Fruit fly (Drosophila melanogaster) whole organism, prepupa: ENCODE results near the gene Grasp65.
A peak's percentile ranks its signal among the peaks of the same experiment; 100 is the strongest.

Experiments
- Blimp-1 ChIP-seq: fragments of 200-800 bp; sonication (Bioruptor generic); optimal IDR thresholded peaks from 3 replicates; lab custom pipeline; 2017; ENCODE audit warnings: missing biosample characterization, missing genetic modification characterization, mild to moderate bottlenecking, moderate library complexity, missing genetic modification reagents
- CG11294 ChIP-seq: fragments of 200-800 bp; sonication (Bioruptor generic); IDR thresholded peaks from 2 replicates; pipeline ENCODE4 v1.3.6; 2022; ENCODE audit warnings: missing biosample characterization, missing genetic modification characterization
- CG11762 ChIP-seq: fragments of 200-800 bp; sonication (Bioruptor generic); optimal IDR thresholded peaks from 3 replicates; lab custom pipeline; 2016; ENCODE audit warnings: missing biosample characterization, missing genetic modification characterization; ENCODE audit not compliant: insufficient read depth
- CG11902 ChIP-seq: fragments of 200-800 bp; sonication (Bioruptor generic); optimal IDR thresholded peaks from 3 replicates; lab custom pipeline; 2016; ENCODE audit warnings: missing biosample characterization, missing genetic modification characterization
- CG15336 ChIP-seq: fragments of 200-800 bp; sonication (Bioruptor generic); IDR thresholded peaks from 2 replicates; pipeline ENCODE4 v1.3.6; 2022; ENCODE audit warnings: missing biosample characterization, missing genetic modification characterization
- CG32006 ChIP-seq: fragments of 200-800 bp; sonication (Bioruptor generic); optimal IDR thresholded peaks from 3 replicates; lab custom pipeline; 2017; ENCODE audit warnings: missing biosample characterization, mild to moderate bottlenecking, missing genetic modification characterization
- CG34406 ChIP-seq: fragments of 200-800 bp; sonication (Bioruptor generic); optimal IDR thresholded peaks from 3 replicates; lab custom pipeline; 2016; ENCODE audit warnings: missing biosample characterization, missing genetic modification characterization
- CG3919 ChIP-seq: fragments of 200-800 bp; sonication (Bioruptor generic); optimal IDR thresholded peaks from 3 replicates; lab custom pipeline; 2016; ENCODE audit warnings: missing biosample characterization, missing genetic modification characterization
- CG6163 ChIP-seq: fragments of 200-800 bp; sonication (Bioruptor generic); IDR thresholded peaks from 3 replicates; pipeline ENCODE4 v1.3.6; 2022; ENCODE audit warnings: missing biosample characterization, missing genetic modification characterization
- CG6276 ChIP-seq: fragments of 200-800 bp; sonication (Bioruptor generic); optimal IDR thresholded peaks from 2 replicates; lab custom pipeline; 2017; ENCODE audit warnings: missing biosample characterization, mild to moderate bottlenecking, missing genetic modification characterization
- CG6808 ChIP-seq: fragments of 200-800 bp; sonication (Bioruptor generic); optimal IDR thresholded peaks from 3 replicates; lab custom pipeline; 2017; ENCODE audit warnings: missing biosample characterization, missing genetic modification characterization, mild to moderate bottlenecking, moderate library complexity, missing genetic modification reagents
- CG7368 ChIP-seq: fragments of 200-800 bp; sonication (Bioruptor generic); optimal IDR thresholded peaks from 3 replicates; lab custom pipeline; 2016; ENCODE audit warnings: missing biosample characterization, missing genetic modification characterization
- CG8632 ChIP-seq: fragments of 200-800 bp; sonication (Bioruptor generic); optimal IDR thresholded peaks from 3 replicates; lab custom pipeline; 2016; ENCODE audit warnings: missing biosample characterization, missing genetic modification characterization
- CG9139 ChIP-seq: fragments of 200-800 bp; sonication (Bioruptor generic); optimal IDR thresholded peaks from 3 replicates; lab custom pipeline; 2017; ENCODE audit warnings: missing biosample characterization, mild to moderate bottlenecking, missing genetic modification characterization
- Eip75B ChIP-seq: fragments of 200-800 bp; sonication (Bioruptor generic); optimal IDR thresholded peaks from 3 replicates; lab custom pipeline; 2016; ENCODE audit warnings: missing biosample characterization, missing genetic modification characterization
- Eip78C ChIP-seq: fragments of 200-800 bp; sonication (Bioruptor generic); peaks from one replicate; lab custom pipeline; 2016; ENCODE audit warnings: missing biosample characterization, missing genetic modification characterization
- Eip93F ChIP-seq: fragments of 200-800 bp; sonication (Bioruptor generic); optimal IDR thresholded peaks from 2 replicates; lab custom pipeline; 2016; ENCODE audit warnings: missing biosample characterization, mild to moderate bottlenecking, missing genetic modification characterization
- Ets21C ChIP-seq: fragments of 200-800 bp; sonication (Bioruptor generic); optimal IDR thresholded peaks from 3 replicates; lab custom pipeline; 2016; ENCODE audit warnings: missing biosample characterization, missing genetic modification characterization
- Gug ChIP-seq: fragments of 200-800 bp; sonication (Bioruptor generic); IDR thresholded peaks from 2 replicates; pipeline ENCODE4 v1.3.6; 2022; ENCODE audit warnings: missing biosample characterization, missing genetic modification characterization
- Hr38 ChIP-seq: sonication (Bioruptor generic); optimal IDR thresholded peaks from 2 replicates; lab custom pipeline; 2016; ENCODE audit warnings: missing biosample characterization, missing genetic modification characterization
- Hr39 ChIP-seq: fragments of 200-800 bp; sonication (Bioruptor generic); optimal IDR thresholded peaks from 2 replicates; lab custom pipeline; 2016; ENCODE audit warnings: missing biosample characterization, missing genetic modification characterization
- Hr4 ChIP-seq: fragments of 200-800 bp; sonication (Bioruptor generic); optimal IDR thresholded peaks from 3 replicates; lab custom pipeline; 2016; ENCODE audit warnings: missing biosample characterization, missing genetic modification characterization
- Lpt ChIP-seq: fragments of 200-800 bp; sonication (Bioruptor generic); optimal IDR thresholded peaks from 3 replicates; lab custom pipeline; 2016; ENCODE audit warnings: missing biosample characterization, missing genetic modification characterization
- Met ChIP-seq: fragments of 200-800 bp; sonication (Bioruptor generic); optimal IDR thresholded peaks from 3 replicates; lab custom pipeline; 2016; ENCODE audit warnings: missing biosample characterization, missing genetic modification characterization
- OdsH ChIP-seq: fragments of 200-800 bp; sonication (Bioruptor generic); optimal IDR thresholded peaks from 3 replicates; lab custom pipeline; 2016; ENCODE audit warnings: missing biosample characterization, missing genetic modification characterization
- Smox ChIP-seq: fragments of 200-800 bp; sonication (Bioruptor generic); optimal IDR thresholded peaks from 3 replicates; lab custom pipeline; 2016; ENCODE audit warnings: missing biosample characterization, missing genetic modification characterization
- Sox102F ChIP-seq: fragments of 200-800 bp; sonication (Bioruptor generic); optimal IDR thresholded peaks from 2 replicates; lab custom pipeline; 2016; ENCODE audit warnings: missing biosample characterization, mild to moderate bottlenecking, missing genetic modification characterization
- Sox15 ChIP-seq: fragments of 200-800 bp; sonication (Bioruptor generic); optimal IDR thresholded peaks from 3 replicates; lab custom pipeline; 2016; ENCODE audit warnings: missing biosample characterization, missing genetic modification characterization
- achi ChIP-seq: fragments of 200-800 bp; sonication (Bioruptor generic); optimal IDR thresholded peaks from 3 replicates; lab custom pipeline; 2016; ENCODE audit warnings: missing biosample characterization, missing genetic modification characterization
- acj6 ChIP-seq: fragments of 200-800 bp; sonication (Bioruptor generic); optimal IDR thresholded peaks from 3 replicates; lab custom pipeline; 2016; ENCODE audit warnings: missing biosample characterization, missing genetic modification characterization
- cyc ChIP-seq: fragments of 200-800 bp; sonication (Bioruptor generic); optimal IDR thresholded peaks from 3 replicates; lab custom pipeline; 2016; ENCODE audit warnings: missing biosample characterization, missing genetic modification characterization
- dac ChIP-seq: fragments of 200-800 bp; sonication (Bioruptor generic); optimal IDR thresholded peaks from 2 replicates; lab custom pipeline; 2017; ENCODE audit warnings: missing biosample characterization, mild to moderate bottlenecking, missing genetic modification characterization
- esn ChIP-seq: fragments of 200-800 bp; sonication (Bioruptor generic); optimal IDR thresholded peaks from 2 replicates; lab custom pipeline; 2016; ENCODE audit warnings: missing biosample characterization, mild to moderate bottlenecking, missing genetic modification characterization, moderate library complexity
- fd59A ChIP-seq: fragments of 200-800 bp; sonication (Bioruptor generic); optimal IDR thresholded peaks from 2 replicates; lab custom pipeline; 2017; ENCODE audit warnings: missing biosample characterization, mild to moderate bottlenecking, missing genetic modification characterization, missing genetic modification reagents
- fkh ChIP-seq: fragments of 200-800 bp; sonication (Bioruptor generic); optimal IDR thresholded peaks from 3 replicates; lab custom pipeline; 2017; ENCODE audit warnings: missing biosample characterization, mild to moderate bottlenecking, missing genetic modification characterization, moderate library complexity
- lz ChIP-seq: fragments of 200-800 bp; sonication (Bioruptor generic); optimal IDR thresholded peaks from 3 replicates; lab custom pipeline; 2016; ENCODE audit warnings: missing biosample characterization, missing genetic modification characterization
- net ChIP-seq: fragments of 200-800 bp; sonication (Bioruptor generic); optimal IDR thresholded peaks from 3 replicates; lab custom pipeline; 2016; ENCODE audit warnings: missing biosample characterization, missing genetic modification characterization
- pdm3 ChIP-seq: fragments of 200-800 bp; sonication (Bioruptor generic); optimal IDR thresholded peaks from 3 replicates; lab custom pipeline; 2016; ENCODE audit warnings: missing biosample characterization, missing genetic modification characterization
- spab ChIP-seq: fragments of 200-800 bp; sonication (Bioruptor generic); optimal IDR thresholded peaks from 2 replicates; lab custom pipeline; 2017; ENCODE audit warnings: missing biosample characterization, mild to moderate bottlenecking, missing genetic modification characterization, missing genetic modification reagents
- svp ChIP-seq: fragments of 200-800 bp; sonication (Bioruptor generic); peaks from one replicate; lab custom pipeline; 2016; ENCODE audit warnings: missing biosample characterization, missing genetic modification characterization
- topi ChIP-seq: fragments of 200-800 bp; sonication (Bioruptor generic); optimal IDR thresholded peaks from 3 replicates; lab custom pipeline; 2016; ENCODE audit warnings: missing biosample characterization, missing genetic modification characterization
- vri ChIP-seq: fragments of 200-800 bp; sonication (Bioruptor generic); optimal IDR thresholded peaks from 3 replicates; lab custom pipeline; 2016; ENCODE audit warnings: missing biosample characterization, mild to moderate bottlenecking, missing genetic modification characterization

The Grasp65 gene

dm6 chr3L:19931391-19931790, 6.6 kb downstream of the Grasp65 start, which contains the start of gene CG46462:
TSS of gene CG46462 (plus strand) at chr3L:19931691.
- TF ChIP-seq CG32006 (GFP tag; lab: Kevin White, UChicago) (no peak), Eip93F (GFP tag; lab: Kevin White, UChicago) (no peak)

- TF ChIP-seq lz (GFP tag; lab: Kevin White, UChicago) (no peak), CG11762 (GFP tag; lab: Kevin White, UChicago) (no peak), CG9139 (no peak), Hr38 (GFP tag; lab: Kevin White, UChicago) (no peak), Ets21C (GFP tag; lab: Kevin White, UChicago) (no peak), Hr4 (GFP tag; lab: Kevin White, UChicago) (no peak), CG6808 (GFP tag; lab: Kevin White, UChicago) (no peak), CG11902 (GFP tag; lab: Kevin White, UChicago) (no peak), Gug (GFP tag; lab: Robert Waterston, UW) (no peak), Sox102F (GFP tag; lab: Kevin White, UChicago) (peak; percentile 9), Eip75B (GFP tag; lab: Kevin White, UChicago) (no peak), CG32006 (GFP tag; lab: Kevin White, UChicago) (no peak), Lpt (GFP tag; lab: Kevin White, UChicago) (no peak), CG7368 (peak; percentile 2), fd59A (GFP tag; lab: Kevin White, UChicago) (no peak), svp (GFP tag; lab: Kevin White, UChicago) (peak; percentile 45), vri (GFP tag; lab: Kevin White, UChicago) (peak; percentile 20), topi (no peak), CG15336 (GFP tag; lab: Robert Waterston, UW) (peak; percentile 51), fkh (GFP tag; lab: Kevin White, UChicago) (peak; percentile 86), CG3919 (no peak), spab (no peak), CG6276 (GFP tag; lab: Kevin White, UChicago) (peak; percentile 5), cyc (GFP tag; lab: Kevin White, UChicago) (no peak), CG11294 (GFP tag; lab: Robert Waterston, UW) (no peak; the same call in 1 of the 2 replicates), CG6163 (GFP tag; lab: Robert Waterston, UW) (no peak; the same call in 2 of the 3 replicates), achi (GFP tag; lab: Kevin White, UChicago) (no peak), Smox (GFP tag; lab: Kevin White, UChicago) (peak; percentile 10), CG34406 (GFP tag; lab: Kevin White, UChicago) (no peak), Met (GFP tag; lab: Kevin White, UChicago) (peak; percentile 34), esn (GFP tag; lab: Kevin White, UChicago) (peak; percentile 30), pdm3 (GFP tag; lab: Kevin White, UChicago) (no peak), net (GFP tag; lab: Kevin White, UChicago) (peak; percentile 21), Eip78C (peak; percentile 66), CG8632 (no peak)
These were observed 8.2 kb downstream of the Grasp65 start for dm6 chr3L:19932917-19933316.

dm6 chr3L:19939024-19939423, 14.3 kb downstream of the Grasp65 start, which contains the start of gene Ac76E:
TSS of gene Ac76E (plus strand) at chr3L:19939287.
- TF ChIP-seq esn (GFP tag; lab: Kevin White, UChicago) (no peak), CG6163 (GFP tag; lab: Robert Waterston, UW) (no peak), dac (no peak), Eip78C (peak; percentile 40), Blimp-1 (GFP tag; lab: Kevin White, UChicago) (no peak), CG34406 (GFP tag; lab: Kevin White, UChicago) (no peak), Lpt (GFP tag; lab: Kevin White, UChicago) (no peak), vri (GFP tag; lab: Kevin White, UChicago) (peak; percentile 27), Hr39 (GFP tag; lab: Kevin White, UChicago) (peak; percentile 54), OdsH (GFP tag; lab: Kevin White, UChicago) (no peak), CG9139 (no peak), fkh (GFP tag; lab: Kevin White, UChicago) (peak; percentile 13), Sox15 (GFP tag; lab: Kevin White, UChicago) (no peak), CG15336 (GFP tag; lab: Robert Waterston, UW) (0 out of 2 replicates have a peak, but pooled peaks have one; percentile 24), acj6 (GFP tag; lab: Kevin White, UChicago) (no peak)
- TF ChIP-seq, all 60 proteins: peak for 5
